Fruit fly (Drosophila melanogaster) whole organism, wandering third instar larva: Measurements from ENCODE around the gene CG45154.

Experiments
- Dfd ChIP-seq: fragments of >200 bp; optimal IDR thresholded peaks from 2 replicates; lab custom pipeline; 2017; ENCODE audit warnings: missing biosample characterization, missing genetic modification characterization
- HLH106 ChIP-seq: fragments of 200-800 bp; optimal IDR thresholded peaks from 3 replicates; lab custom pipeline; 2019; ENCODE audit warnings: missing biosample characterization, mild to moderate bottlenecking, missing genetic modification characterization, moderate library complexity
- Hnf4 ChIP-seq: fragments of 200-800 bp; sonication (Bioruptor generic); optimal IDR thresholded peaks from 2 replicates; lab custom pipeline; 2016; ENCODE audit warnings: missing biosample characterization, mild to moderate bottlenecking, missing genetic modification characterization
- Hr83 ChIP-seq: fragments of 200-300 bp; sonication (Bioruptor generic); optimal IDR thresholded peaks from 2 replicates; lab custom pipeline; 2016; ENCODE audit warnings: missing biosample characterization, mild to moderate bottlenecking, missing genetic modification characterization, moderate library complexity; ENCODE audit not compliant: poor library complexity, severe bottlenecking
- Jra ChIP-seq: sonication (Bioruptor generic); optimal IDR thresholded peaks from 2 replicates; lab custom pipeline; 2016; ENCODE audit warnings: missing biosample characterization, missing genetic modification characterization
- Myc ChIP-seq: fragments of >200 bp; optimal IDR thresholded peaks from 2 replicates; lab custom pipeline; 2017
- Sp1 ChIP-seq: fragments of 200-800 bp; sonication (Bioruptor generic); optimal IDR thresholded peaks from 3 replicates; lab custom pipeline; 2019; ENCODE audit warnings: missing biosample characterization, mild to moderate bottlenecking, missing genetic modification characterization, moderate library complexity
- woc ChIP-seq: sonication (Bioruptor generic); optimal IDR thresholded peaks from 2 replicates; lab custom pipeline; 2016; ENCODE audit warnings: missing biosample characterization, mild to moderate bottlenecking, missing genetic modification characterization

DNA sequence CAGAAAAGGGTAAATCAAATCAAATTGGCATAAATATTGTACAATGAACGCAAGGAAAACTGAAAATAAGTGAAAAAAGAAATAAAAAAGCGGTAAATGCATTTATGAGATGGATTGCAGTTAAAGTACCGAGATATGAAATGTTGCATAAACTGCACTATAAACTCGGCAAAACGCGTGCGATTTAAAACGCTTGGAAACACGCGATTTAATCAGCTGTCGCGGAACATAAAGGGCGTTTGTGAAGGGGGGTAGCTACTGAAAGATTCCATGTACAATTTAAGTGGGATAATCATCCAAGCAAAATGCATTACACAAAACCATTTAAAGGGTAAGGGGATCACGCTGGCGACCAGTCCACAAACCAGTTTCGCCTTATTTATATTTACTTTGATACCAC is 20.1 kb downstream of the CG45154 start:
- TF ChIP-seq Hnf4 (no peak), Myc (lab: Kevin White, UChicago) (no peak), Hr83 (GFP tag; lab: Kevin White, UChicago) (no peak), woc (GFP tag; lab: Kevin White, UChicago) (no peak), Sp1 (GFP tag; lab: Kevin White, UChicago) (no peak), HLH106 (tag; lab: Kevin White, UChicago) (no peak), Jra (no peak), Dfd (GFP tag; lab: Kevin White, UChicago) (no peak)
